Fruit fly (Drosophila melanogaster): ENCODE results near the gene CG13658.

DNA sequence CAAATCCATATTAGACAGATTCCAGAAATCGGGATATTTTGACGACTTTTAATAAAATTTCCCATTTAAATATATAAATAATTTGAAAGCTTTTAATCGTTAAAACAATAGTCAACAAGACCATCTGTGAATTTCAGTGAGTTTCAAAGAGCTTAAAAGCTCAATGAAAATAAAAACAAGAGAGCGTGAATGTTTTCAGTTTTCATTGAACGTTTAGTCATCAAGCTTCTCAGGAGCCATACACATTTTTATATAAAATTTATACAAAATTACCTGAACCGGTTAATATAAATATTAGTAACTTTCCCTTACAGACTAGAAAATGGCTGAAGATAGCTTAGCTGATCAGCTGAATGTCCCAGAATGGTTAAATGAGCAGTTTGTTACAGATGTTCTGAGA lies 15.0 kb downstream of the CG13658 start, which contains the start of gene CG31370:
- no peak for TF ChIP-seq CG10669 (GFP tag; optimal IDR thresholded peaks at IDR 0.05)
- no peak for TF ChIP-seq Lpt (GFP tag; optimal IDR thresholded peaks at IDR 0.05)
- TF ChIP-seq Hr4 (GFP tag; optimal IDR thresholded peaks at IDR 0.05), result no peak
- TF ChIP-seq dac (GFP tag; optimal IDR thresholded peaks at IDR 0.05), result no peak
- TF ChIP-seq CG8119 (GFP tag; IDR thresholded peaks at IDR 0.05), result no peak
- TF ChIP-seq Sox15 (GFP tag; optimal IDR thresholded peaks at IDR 0.05), result no peak
- TF ChIP-seq spab (GFP tag; optimal IDR thresholded peaks at IDR 0.05), result no peak

Data from whole organism, prepupa.